Fruit fly (Drosophila melanogaster) whole organism, embryonic: ENCODE results near the gene CG10283.

Source experiments
- BtbVII ChIP-seq: fragments of 200-800 bp; sonication (Bioruptor generic); optimal IDR thresholded peaks from 3 replicates; lab custom pipeline; 2017; ENCODE audit warnings: missing biosample characterization, mild to moderate bottlenecking, missing genetic modification characterization
- Bteb2 ChIP-seq: fragments of 200-800 bp; sonication (Bioruptor generic); optimal IDR thresholded peaks from 2 replicates; lab custom pipeline; 2016; ENCODE audit warnings: missing biosample characterization, missing genetic modification characterization
- CG10274 ChIP-seq: fragments of 200-800 bp; sonication (Bioruptor generic); optimal IDR thresholded peaks from 3 replicates; lab custom pipeline; 2017; ENCODE audit warnings: missing biosample characterization, mild to moderate bottlenecking, missing genetic modification characterization
- CG10366 ChIP-seq: fragments of 200-800 bp; sonication (Bioruptor generic); IDR thresholded peaks from 2 replicates; pipeline ENCODE4 v1.3.6; 2022; ENCODE audit warnings: missing biosample characterization, missing genetic modification characterization
- CG12659 ChIP-seq: fragments of 200-800 bp; sonication (Bioruptor generic); optimal IDR thresholded peaks from 3 replicates; lab custom pipeline; 2017; ENCODE audit warnings: mild to moderate bottlenecking, missing biosample characterization, missing genetic modification reagents, missing genetic modification characterization
- CG14667 ChIP-seq: fragments of 200-800 bp; sonication (Bioruptor generic); IDR thresholded peaks from 2 replicates; pipeline ENCODE4 v1.3.6; 2022; ENCODE audit warnings: missing biosample characterization, missing genetic modification characterization
- CG16813 ChIP-seq: fragments of 200-800 bp; sonication (Bioruptor generic); IDR thresholded peaks from 3 replicates; pipeline ENCODE4 v1.3.6; 2022; ENCODE audit warnings: missing biosample characterization, missing genetic modification characterization; ENCODE audit not compliant: partially characterized antibody
- CG16815 ChIP-seq: fragments of 200-800 bp; sonication (Bioruptor generic); optimal IDR thresholded peaks from 3 replicates; lab custom pipeline; 2017; ENCODE audit warnings: missing biosample characterization, mild to moderate bottlenecking, missing genetic modification characterization
- CG18011 ChIP-seq: fragments of 200-800 bp; sonication (Bioruptor generic); optimal IDR thresholded peaks from 2 replicates; lab custom pipeline; 2017; ENCODE audit warnings: missing biosample characterization, missing genetic modification characterization, mild to moderate bottlenecking, moderate library complexity, missing genotype
- CG4360 ChIP-seq: fragments of 200-800 bp; sonication (Bioruptor generic); IDR thresholded peaks from 2 replicates; pipeline ENCODE4 v1.3.6; 2022; ENCODE audit warnings: missing biosample characterization, missing genetic modification characterization
- CG4730 ChIP-seq: fragments of 200-800 bp; sonication (Bioruptor generic); IDR thresholded peaks from 2 replicates; pipeline ENCODE4 v1.3.6; 2022; ENCODE audit warnings: missing biosample characterization, missing genetic modification characterization
- CG4820 ChIP-seq: fragments of 200-800 bp; sonication (Bioruptor generic); optimal IDR thresholded peaks from 3 replicates; lab custom pipeline; 2016; ENCODE audit warnings: missing biosample characterization, missing genetic modification characterization
- CG5180 ChIP-seq: fragments of 200-800 bp; sonication (Bioruptor generic); optimal IDR thresholded peaks from 3 replicates; lab custom pipeline; 2017; ENCODE audit warnings: missing biosample characterization, missing genetic modification characterization, mild to moderate bottlenecking, moderate library complexity, missing genetic modification reagents
- CG5245 ChIP-seq: fragments of 200-800 bp; sonication (Bioruptor generic); optimal IDR thresholded peaks from 3 replicates; lab custom pipeline; 2016; ENCODE audit warnings: missing biosample characterization, missing genetic modification characterization
- CG7745 ChIP-seq: fragments of 200-800 bp; sonication (Bioruptor generic); optimal IDR thresholded peaks from 2 replicates; lab custom pipeline; 2018; ENCODE audit warnings: missing biosample characterization, mild to moderate bottlenecking, missing genetic modification characterization, moderate library complexity
- CG9876 ChIP-seq: fragments of 200-800 bp; sonication (Bioruptor generic); optimal IDR thresholded peaks from 2 replicates; lab custom pipeline; 2016; ENCODE audit warnings: missing biosample characterization, missing genetic modification characterization
- D19B ChIP-seq: fragments of 200-800 bp; sonication (Bioruptor generic); optimal IDR thresholded peaks from 2 replicates; lab custom pipeline; 2017; ENCODE audit warnings: missing biosample characterization, mild to moderate bottlenecking, missing genetic modification characterization
- Dek ChIP-seq: fragments of 200-800 bp; sonication (Bioruptor generic); optimal IDR thresholded peaks from 3 replicates; lab custom pipeline; 2019; ENCODE audit warnings: missing biosample characterization, mild to moderate bottlenecking, missing genetic modification characterization, moderate library complexity
- Drgx ChIP-seq: fragments of 200-800 bp; sonication (Bioruptor generic); IDR thresholded peaks from 2 replicates; pipeline ENCODE4 v1.3.6; 2022; ENCODE audit warnings: missing biosample characterization, missing genetic modification characterization
- Ets65A ChIP-seq: fragments of 200-800 bp; sonication (Bioruptor generic); peaks from one replicate; lab custom pipeline; 2016; ENCODE audit warnings: missing biosample characterization, missing genetic modification characterization
- Fer1 ChIP-seq: fragments of 200-800 bp; sonication (Bioruptor generic); optimal IDR thresholded peaks from 2 replicates; lab custom pipeline; 2017; ENCODE audit warnings: missing biosample characterization, mild to moderate bottlenecking, missing genetic modification characterization
- Hr3 ChIP-seq: fragments of 200-800 bp; sonication (Bioruptor generic); optimal IDR thresholded peaks from 3 replicates; lab custom pipeline; 2016; ENCODE audit warnings: missing biosample characterization, missing genetic modification characterization
- Hsf ChIP-seq: fragments of 200-800 bp; sonication (Bioruptor generic); optimal IDR thresholded peaks from 3 replicates; lab custom pipeline; 2016; ENCODE audit warnings: missing biosample characterization, missing genetic modification characterization
- Lhr ChIP-seq: fragments of 200-800 bp; sonication (Bioruptor generic); optimal IDR thresholded peaks from 3 replicates; lab custom pipeline; 2017; ENCODE audit warnings: mild to moderate bottlenecking, missing biosample characterization, missing genetic modification reagents, missing genetic modification characterization
- Optix ChIP-seq: fragments of 200-800 bp; sonication (Bioruptor generic); IDR thresholded peaks from 3 replicates; pipeline ENCODE4 v1.3.6; 2022; ENCODE audit warnings: missing biosample characterization, missing genetic modification characterization
- Poxn ChIP-seq: fragments of 200-800 bp; sonication (Bioruptor generic); IDR thresholded peaks from 2 replicates; pipeline ENCODE4 v1.3.6; 2022; ENCODE audit warnings: missing biosample characterization, missing genetic modification characterization
- bowl ChIP-seq: fragments of 200-800 bp; sonication (Bioruptor generic); IDR thresholded peaks from 2 replicates; pipeline ENCODE4 v1.3.6; 2022; ENCODE audit warnings: missing biosample characterization, missing genetic modification characterization
- bsh ChIP-seq, 2 experiments: fragments of 200-800 bp; sonication (Bioruptor generic); optimal IDR thresholded peaks; 2 replicates each; lab custom pipeline; 2017 to 2018; ENCODE audit warnings: mild to moderate bottlenecking in 2 of 2, missing biosample characterization in 2 of 2, missing genetic modification characterization in 2 of 2, moderate library complexity in 1 of 2
- cato ChIP-seq: fragments of 200-800 bp; sonication (Bioruptor generic); optimal IDR thresholded peaks from 2 replicates; lab custom pipeline; 2016; ENCODE audit warnings: missing biosample characterization, missing genetic modification characterization, borderline replicate concordance
- cg ChIP-seq: fragments of 200-800 bp; sonication (Bioruptor generic); optimal IDR thresholded peaks from 3 replicates; lab custom pipeline; 2019; ENCODE audit warnings: missing biosample characterization, mild to moderate bottlenecking, missing genetic modification characterization, moderate library complexity
- chn ChIP-seq: fragments of 200-800 bp; sonication (Bioruptor generic); optimal IDR thresholded peaks from 2 replicates; lab custom pipeline; 2016; ENCODE audit warnings: missing biosample characterization, missing genetic modification characterization
- fd3F ChIP-seq: fragments of 200-800 bp; sonication (Bioruptor generic); optimal IDR thresholded peaks from 2 replicates; lab custom pipeline; 2018; ENCODE audit warnings: missing biosample characterization, mild to moderate bottlenecking, missing genetic modification characterization, moderate library complexity
- gcm2 ChIP-seq: fragments of 200-800 bp; sonication (Bioruptor generic); optimal IDR thresholded peaks from 2 replicates; lab custom pipeline; 2016; ENCODE audit warnings: missing biosample characterization, missing genetic modification characterization
- gsb ChIP-seq: fragments of 200-800 bp; sonication (Bioruptor generic); IDR thresholded peaks from 2 replicates; pipeline ENCODE4 v1.3.6; 2022; ENCODE audit warnings: missing biosample characterization, missing genetic modification characterization
- h ChIP-seq: fragments of >200 bp; optimal IDR thresholded peaks from 2 replicates; lab custom pipeline; 2017
- insv ChIP-seq, 2 experiments: fragments of 200-800 bp; sonication (Bioruptor generic); optimal IDR thresholded peaks; 3 replicates each; lab custom pipeline; 2016 to 2018; ENCODE audit warnings: missing biosample characterization in 2 of 2, missing genetic modification characterization in 2 of 2
- klu ChIP-seq: fragments of 200-800 bp; sonication (Bioruptor generic); IDR thresholded peaks from 2 replicates; pipeline ENCODE4 v1.3.6; 2022; ENCODE audit warnings: missing biosample characterization, missing genetic modification characterization
- nom ChIP-seq: fragments of 200-800 bp; sonication (Bioruptor generic); optimal IDR thresholded peaks from 2 replicates; lab custom pipeline; 2017; ENCODE audit warnings: missing biosample characterization, missing genetic modification characterization, mild to moderate bottlenecking, moderate library complexity, missing genetic modification reagents
- org-1 ChIP-seq: fragments of 200-800 bp; sonication (Bioruptor generic); optimal IDR thresholded peaks from 2 replicates; lab custom pipeline; 2017; ENCODE audit warnings: missing biosample characterization, missing genetic modification characterization
- sens ChIP-seq: fragments of 200-800 bp; sonication (Bioruptor generic); peaks from one replicate; lab custom pipeline; 2016; ENCODE audit warnings: missing biosample characterization, missing genetic modification characterization
- sens-2 ChIP-seq: fragments of 200-800 bp; sonication (Bioruptor generic); IDR thresholded peaks from 2 replicates; pipeline ENCODE4 v1.3.6; 2022; ENCODE audit warnings: missing biosample characterization, missing genetic modification characterization
- sisA ChIP-seq: fragments of 200-800 bp; sonication (Bioruptor generic); IDR thresholded peaks from 2 replicates; pipeline ENCODE4 v1.3.6; 2022; ENCODE audit warnings: missing biosample characterization, missing genetic modification characterization
- tgo ChIP-seq: fragments of 200-800 bp; sonication (Bioruptor generic); IDR thresholded peaks from 3 replicates; pipeline ENCODE4 v1.3.6; 2022; ENCODE audit warnings: missing biosample characterization, missing genetic modification characterization

CG10283 gene

dm6 chr2L:18458527-18458926, 25.8 kb downstream of the CG10283 start:
- no peak for TF ChIP-seq CG9876
- no peak for TF ChIP-seq CG5180 (GFP tag; lab: Kevin White, UChicago)
- no peak for TF ChIP-seq bowl (GFP tag; lab: Robert Waterston, UW)
- TF ChIP-seq nom (GFP tag; lab: Kevin White, UChicago), result peak; percentile 53
- TF ChIP-seq gsb (GFP tag; lab: Robert Waterston, UW), result 0 out of 2 replicates have a peak, but pooled peaks have one; percentile 23
- 0 out of 2 replicates have a peak, but pooled peaks have one; percentile 9 for TF ChIP-seq klu
- no peak for TF ChIP-seq Optix (GFP tag; lab: Robert Waterston, UW)
- TF ChIP-seq Dek, result no peak
- 0 out of 2 replicates have a peak, but pooled peaks have one; percentile 6 for TF ChIP-seq sisA (GFP tag; lab: Robert Waterston, UW)
- no peak for TF ChIP-seq BtbVII (GFP tag; lab: Kevin White, UChicago)
- no peak for TF ChIP-seq Bteb2 (GFP tag; lab: Kevin White, UChicago)
- no peak for TF ChIP-seq tgo (GFP tag; lab: Robert Waterston, UW)
- TF ChIP-seq Hsf (GFP tag; lab: Kevin White, UChicago), result no peak
- no peak for TF ChIP-seq Poxn (GFP tag; lab: Robert Waterston, UW)
- TF ChIP-seq h (lab: Kevin White, UChicago), result no peak
- no peak for TF ChIP-seq CG10366
- TF ChIP-seq gcm2 (GFP tag; lab: Kevin White, UChicago), result no peak
- TF ChIP-seq CG14667 (GFP tag; lab: Robert Waterston, UW), result no peak
- no peak for TF ChIP-seq CG12659 (GFP tag; lab: Kevin White, UChicago)
- no peak for TF ChIP-seq CG4730
- TF ChIP-seq CG18011 (GFP tag; lab: Kevin White, UChicago), result peak; percentile 65
- no peak for TF ChIP-seq CG10274 (GFP tag; lab: Kevin White, UChicago)
- TF ChIP-seq CG4820 (GFP tag; lab: Kevin White, UChicago), result no peak
- no peak for TF ChIP-seq fd3F (GFP tag; lab: Kevin White, UChicago)
- TF ChIP-seq chn (GFP tag; lab: Kevin White, UChicago), result no peak

DNA sequence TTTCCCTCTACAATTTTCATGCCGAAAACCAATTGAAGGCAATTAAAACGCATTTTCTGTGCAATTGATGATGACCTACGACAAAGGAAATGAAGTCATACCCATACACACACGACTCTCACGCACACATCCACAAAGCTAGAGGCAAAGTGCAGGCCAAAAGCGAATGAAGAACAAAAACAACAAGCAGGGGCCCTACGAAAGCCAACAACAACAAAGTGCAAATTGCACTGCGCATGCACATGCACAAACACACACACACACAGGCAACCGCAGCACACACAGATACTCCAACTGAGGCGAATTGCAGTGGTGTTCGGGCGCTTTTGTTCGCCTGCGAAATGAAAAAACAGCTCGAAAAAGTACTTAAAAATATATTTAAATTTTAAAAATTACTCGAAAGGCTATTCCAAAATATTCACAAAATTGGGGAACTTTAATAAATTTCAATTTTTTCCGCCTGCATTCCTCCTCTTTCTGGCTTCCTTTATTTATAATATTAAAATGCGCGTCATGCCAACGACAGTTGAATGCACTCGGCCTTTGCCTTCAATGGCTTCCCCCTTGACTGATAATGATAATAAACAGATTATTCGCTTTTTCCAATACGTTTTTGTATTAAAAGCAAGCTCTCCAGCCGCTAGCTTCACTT, 27.3 kb downstream of the CG10283 start:
- no peak for TF ChIP-seq Lhr
- TF ChIP-seq sens (GFP tag; lab: Kevin White, UChicago), result peak; percentile 9
- peak; percentile 43; the same call in 1 of the 2 replicates for TF ChIP-seq CG4360 (GFP tag; lab: Robert Waterston, UW)
- TF ChIP-seq CG16813 (GFP tag; lab: Robert Waterston, UW), result 0 out of 3 replicates have a peak, but pooled peaks have one; percentile 20
- TF ChIP-seq bsh (GFP tag; optimal IDR thresholded peaks at IDR 0.05; lab: Kevin White, UChicago), result peak in 1 of 2 experiments; percentile 14
- no peak for TF ChIP-seq insv (GFP tag; optimal IDR thresholded peaks at IDR 0.05; lab: Kevin White, UChicago)
- TF ChIP-seq Drgx (GFP tag; lab: Robert Waterston, UW), result peak; percentile 40; the same call in 1 of the 2 replicates
- TF ChIP-seq cato (GFP tag; lab: Kevin White, UChicago), result no peak
- TF ChIP-seq CG7745 (tag; lab: Kevin White, UChicago), result no peak
- no peak for TF ChIP-seq org-1
- TF ChIP-seq D19B (GFP tag; lab: Kevin White, UChicago), result no peak
- TF ChIP-seq sens-2 (GFP tag; lab: Robert Waterston, UW), result no peak
- TF ChIP-seq nom (GFP tag; lab: Kevin White, UChicago), result peak; percentile 84
- peak; percentile 10 for TF ChIP-seq Ets65A (GFP tag; lab: Kevin White, UChicago)
- peak; percentile 31 for TF ChIP-seq cg (GFP tag; lab: Kevin White, UChicago)
- TF ChIP-seq Fer1 (GFP tag; lab: Kevin White, UChicago), result no peak
- TF ChIP-seq CG5245 (GFP tag; lab: Kevin White, UChicago), result no peak
- no peak for TF ChIP-seq Hr3
- TF ChIP-seq CG16815 (GFP tag; lab: Kevin White, UChicago), result no peak
